Fruit fly (Drosophila melanogaster) whole organism, embryonic: Measurements from ENCODE around the gene fit.

Experiments
- Bdp1 ChIP-seq: fragments of 200-800 bp; sonication (Bioruptor generic); optimal IDR thresholded peaks from 3 replicates; lab custom pipeline; 2016; ENCODE audit warnings: missing biosample characterization, missing genetic modification characterization
- CG10366 ChIP-seq: fragments of 200-800 bp; sonication (Bioruptor generic); IDR thresholded peaks from 2 replicates; pipeline ENCODE4 v1.3.6; 2022; ENCODE audit warnings: missing biosample characterization, missing genetic modification characterization
- CG11093 ChIP-seq: fragments of 200-800 bp; sonication (Bioruptor generic); IDR thresholded peaks from 3 replicates; pipeline ENCODE4 v1.3.6; 2022; ENCODE audit warnings: missing biosample characterization, missing genetic modification characterization
- CG12236 ChIP-seq: fragments of 200-800 bp; sonication (Bioruptor generic); optimal IDR thresholded peaks from 2 replicates; lab custom pipeline; 2016; ENCODE audit warnings: missing biosample characterization, missing genetic modification characterization
- CG13123 ChIP-seq: fragments of 200-800 bp; sonication (Bioruptor generic); optimal IDR thresholded peaks from 2 replicates; lab custom pipeline; 2016; ENCODE audit warnings: missing biosample characterization, missing genetic modification characterization
- CG14014 ChIP-seq: fragments of 200-800 bp; sonication (Bioruptor generic); IDR thresholded peaks from 2 replicates; pipeline ENCODE4 v1.3.6; 2022; ENCODE audit warnings: missing biosample characterization, missing genetic modification characterization
- CG14860 ChIP-seq: fragments of 200-800 bp; sonication (Bioruptor generic); IDR thresholded peaks from 3 replicates; pipeline ENCODE4 v1.3.6; 2022; ENCODE audit warnings: missing biosample characterization, missing genetic modification characterization; ENCODE audit not compliant: partially characterized antibody
- CG16779 ChIP-seq: fragments of 200-800 bp; sonication (Bioruptor generic); IDR thresholded peaks from 2 replicates; pipeline ENCODE4 v1.3.6; 2022; ENCODE audit warnings: missing biosample characterization, missing genetic modification characterization
- CG17359 ChIP-seq: fragments of 200-800 bp; sonication (Bioruptor generic); optimal IDR thresholded peaks from 3 replicates; lab custom pipeline; 2018; ENCODE audit warnings: missing biosample characterization, mild to moderate bottlenecking, missing genetic modification characterization, moderate library complexity
- CG2875 ChIP-seq: fragments of 200-800 bp; sonication (Bioruptor generic); optimal IDR thresholded peaks from 2 replicates; lab custom pipeline; 2017; ENCODE audit warnings: missing biosample characterization, mild to moderate bottlenecking, missing genetic modification characterization, missing genetic modification reagents
- CG32767 ChIP-seq: fragments of 200-800 bp; sonication (Bioruptor generic); IDR thresholded peaks from 2 replicates; pipeline ENCODE4 v1.3.6; 2022; ENCODE audit warnings: missing biosample characterization, missing genetic modification characterization
- CG4854 ChIP-seq: fragments of 200-800 bp; sonication (Bioruptor generic); optimal IDR thresholded peaks from 2 replicates; lab custom pipeline; 2016; ENCODE audit warnings: missing biosample characterization, missing genetic modification characterization, inconsistent platforms
- CG6254 ChIP-seq: fragments of 200-800 bp; sonication (Bioruptor generic); optimal IDR thresholded peaks from 3 replicates; lab custom pipeline; 2017; ENCODE audit warnings: mild to moderate bottlenecking, missing biosample characterization, missing genetic modification reagents, missing genetic modification characterization
- CG7963 ChIP-seq: fragments of 200-800 bp; sonication (Bioruptor generic); IDR thresholded peaks from 3 replicates; pipeline ENCODE4 v1.3.6; 2022; ENCODE audit warnings: missing biosample characterization, missing genetic modification characterization; ENCODE audit not compliant: partially characterized antibody
- CG8359 ChIP-seq: fragments of 200-800 bp; sonication (Bioruptor generic); optimal IDR thresholded peaks from 2 replicates; lab custom pipeline; 2017; ENCODE audit warnings: missing biosample characterization, mild to moderate bottlenecking, missing genetic modification characterization, borderline replicate concordance
- CG8478 ChIP-seq: fragments of >200 bp; optimal IDR thresholded peaks from 2 replicates; lab custom pipeline; 2018
- CG9437 ChIP-seq: fragments of 200-800 bp; sonication (Bioruptor generic); optimal IDR thresholded peaks from 2 replicates; lab custom pipeline; 2018; ENCODE audit warnings: missing biosample characterization, mild to moderate bottlenecking, missing genetic modification characterization
- CG9609 ChIP-seq: fragments of 200-800 bp; sonication (Bioruptor generic); optimal IDR thresholded peaks from 3 replicates; lab custom pipeline; 2016; ENCODE audit warnings: missing biosample characterization, missing genetic modification characterization
- Gsc ChIP-seq: fragments of 200-800 bp; sonication (Bioruptor generic); IDR thresholded peaks from 2 replicates; pipeline ENCODE4 v1.3.6; 2022; ENCODE audit warnings: missing biosample characterization, missing genetic modification characterization
- HLH3B ChIP-seq: fragments of 200-800 bp; sonication (Bioruptor generic); IDR thresholded peaks from 2 replicates; pipeline ENCODE4 v1.3.6; 2022; ENCODE audit warnings: missing biosample characterization, missing genetic modification characterization
- HmgZ ChIP-seq: fragments of 200-800 bp; sonication (Bioruptor generic); optimal IDR thresholded peaks from 2 replicates; lab custom pipeline; 2018; ENCODE audit warnings: missing biosample characterization, mild to moderate bottlenecking, missing genetic modification characterization
- Hmr ChIP-seq: fragments of 200-800 bp; sonication (Bioruptor generic); optimal IDR thresholded peaks from 3 replicates; lab custom pipeline; 2017; ENCODE audit warnings: mild to moderate bottlenecking, missing biosample characterization, missing genetic modification reagents, missing genetic modification characterization
- MBD-R2 ChIP-seq: fragments of 200-800 bp; sonication (Bioruptor generic); IDR thresholded peaks from 2 replicates; pipeline ENCODE4 v1.3.6; 2022; ENCODE audit warnings: missing biosample characterization, missing genetic modification characterization
- Meics ChIP-seq: fragments of 200-800 bp; sonication (Bioruptor generic); optimal IDR thresholded peaks from 2 replicates; lab custom pipeline; 2017; ENCODE audit warnings: missing biosample characterization, mild to moderate bottlenecking, missing genetic modification characterization
- NC2α ChIP-seq: fragments of 200-800 bp; sonication (Bioruptor generic); optimal IDR thresholded peaks from 2 replicates; lab custom pipeline; 2016; ENCODE audit warnings: missing biosample characterization, missing genetic modification characterization
- NFAT ChIP-seq: fragments of 200-800 bp; sonication (Bioruptor generic); IDR thresholded peaks from 2 replicates; pipeline ENCODE4 v1.3.6; 2022; ENCODE audit warnings: missing biosample characterization, missing genetic modification characterization
- Nf-YC ChIP-seq: fragments of 200-800 bp; optimal IDR thresholded peaks from 3 replicates; lab custom pipeline; 2019; ENCODE audit warnings: missing biosample characterization, mild to moderate bottlenecking, missing genetic modification characterization, moderate library complexity
- Opbp ChIP-seq: fragments of 200-800 bp; sonication (Bioruptor generic); IDR thresholded peaks from 3 replicates; pipeline ENCODE4 v1.3.6; 2022; ENCODE audit warnings: missing biosample characterization, missing genetic modification characterization; ENCODE audit not compliant: partially characterized antibody
- Side ChIP-seq: fragments of 200-800 bp; sonication (Bioruptor generic); optimal IDR thresholded peaks from 2 replicates; lab custom pipeline; 2016; ENCODE audit warnings: missing biosample characterization, missing genetic modification characterization
- Sry-β ChIP-seq: fragments of 200-800 bp; sonication (Bioruptor generic); optimal IDR thresholded peaks from 2 replicates; lab custom pipeline; 2018; ENCODE audit warnings: missing biosample characterization, mild to moderate bottlenecking, missing genetic modification characterization, moderate library complexity
- Vsx1 ChIP-seq: fragments of 200-800 bp; sonication (Bioruptor generic); optimal IDR thresholded peaks from 2 replicates; lab custom pipeline; 2017; ENCODE audit warnings: missing biosample characterization, mild to moderate bottlenecking, missing genetic modification characterization, missing genetic modification reagents
- YL-1 ChIP-seq: fragments of 200-800 bp; sonication (Bioruptor generic); optimal IDR thresholded peaks from 3 replicates; lab custom pipeline; 2017; ENCODE audit warnings: missing biosample characterization, mild to moderate bottlenecking, missing genetic modification characterization
- abd-A ChIP-seq: fragments of 200-800 bp; sonication (Bioruptor generic); optimal IDR thresholded peaks from 3 replicates; lab custom pipeline; 2019; ENCODE audit warnings: missing biosample characterization, mild to moderate bottlenecking, missing genetic modification characterization, moderate library complexity
- ac ChIP-seq: fragments of 200-800 bp; sonication (Bioruptor generic); optimal IDR thresholded peaks from 3 replicates; lab custom pipeline; 2017; ENCODE audit warnings: missing biosample characterization, mild to moderate bottlenecking, missing genetic modification characterization
- bbx ChIP-seq: fragments of 200-800 bp; sonication (Bioruptor generic); IDR thresholded peaks from 2 replicates; pipeline ENCODE4 v1.3.6; 2022; ENCODE audit warnings: missing biosample characterization, missing genetic modification characterization; ENCODE audit not compliant: partially characterized antibody
- cato ChIP-seq: fragments of 200-800 bp; sonication (Bioruptor generic); optimal IDR thresholded peaks from 2 replicates; lab custom pipeline; 2016; ENCODE audit warnings: missing biosample characterization, missing genetic modification characterization, borderline replicate concordance
- croc ChIP-seq: fragments of 200-800 bp; sonication (Bioruptor generic); conservative IDR thresholded peaks from 3 replicates; pipeline ENCODE4 v1.3.6; 2022; ENCODE audit warnings: missing biosample characterization, missing genetic modification characterization
- ems ChIP-seq: fragments of 200-800 bp; sonication (Bioruptor generic); optimal IDR thresholded peaks from 3 replicates; lab custom pipeline; 2016; ENCODE audit warnings: missing biosample characterization, missing genetic modification characterization
- fu2 ChIP-seq: fragments of 200-800 bp; sonication (Bioruptor generic); optimal IDR thresholded peaks from 2 replicates; lab custom pipeline; 2016; ENCODE audit warnings: missing biosample characterization, missing genetic modification characterization
- gem ChIP-seq: fragments of 200-800 bp; sonication (Bioruptor generic); optimal IDR thresholded peaks from 2 replicates; lab custom pipeline; 2019; ENCODE audit warnings: missing biosample characterization, mild to moderate bottlenecking, missing genetic modification characterization, moderate library complexity
- insv ChIP-seq, 2 experiments: fragments of 200-800 bp; sonication (Bioruptor generic); optimal IDR thresholded peaks; 3 replicates each; lab custom pipeline; 2016 to 2018; ENCODE audit warnings: missing biosample characterization in 2 of 2, missing genetic modification characterization in 2 of 2
- mam ChIP-seq: fragments of 200-800 bp; sonication (Bioruptor generic); optimal IDR thresholded peaks from 3 replicates; lab custom pipeline; 2016; ENCODE audit warnings: missing biosample characterization, missing genetic modification characterization
- mld ChIP-seq: fragments of 200-800 bp; sonication (Bioruptor generic); IDR thresholded peaks from 3 replicates; pipeline ENCODE4 v1.3.6; 2022; ENCODE audit warnings: missing biosample characterization, missing genetic modification characterization; ENCODE audit not compliant: partially characterized antibody
- nmo ChIP-seq: fragments of 200-800 bp; sonication (Bioruptor generic); optimal IDR thresholded peaks from 2 replicates; lab custom pipeline; 2018; ENCODE audit warnings: missing biosample characterization, mild to moderate bottlenecking, missing genetic modification characterization, moderate library complexity
- org-1 ChIP-seq: fragments of 200-800 bp; sonication (Bioruptor generic); optimal IDR thresholded peaks from 2 replicates; lab custom pipeline; 2017; ENCODE audit warnings: missing biosample characterization, missing genetic modification characterization
- otp ChIP-seq: fragments of 200-800 bp; sonication (Bioruptor generic); IDR thresholded peaks from 3 replicates; pipeline ENCODE4, ENCODE4 v1.3.6; 2022; ENCODE audit warnings: missing biosample characterization, missing genetic modification characterization
- ranshi ChIP-seq: fragments of 200-800 bp; sonication (Bioruptor generic); IDR thresholded peaks from 2 replicates; pipeline ENCODE4 v1.3.6; 2022; ENCODE audit warnings: missing biosample characterization, missing genetic modification characterization
- ssp ChIP-seq: fragments of 200-800 bp; sonication (Bioruptor generic); IDR thresholded peaks from 2 replicates; pipeline ENCODE4 v1.3.6; 2022; ENCODE audit warnings: missing biosample characterization, missing genetic modification characterization
- stc ChIP-seq: fragments of 200-800 bp; sonication (Bioruptor generic); IDR thresholded peaks from 2 replicates; pipeline ENCODE4 v1.3.6; 2022; ENCODE audit warnings: missing biosample characterization, missing genetic modification characterization

fit gene

dm6 chr3R:21870158-21870971, 13.9 kb downstream of the fit start, which contains the start of gene CG31431 (continued):
- peak; percentile 93 for TF ChIP-seq CG12236
- peak; percentile 91 for TF ChIP-seq Vsx1 (GFP tag; lab: Kevin White, UChicago)
- TF ChIP-seq CG17359 (tag; lab: Kevin White, UChicago), result peak; percentile 97
- peak; percentile 95 for TF ChIP-seq otp (GFP tag; lab: Robert Waterston, UW)
- no peak for TF ChIP-seq CG14860
- peak; percentile 98 for TF ChIP-seq Meics (GFP tag; lab: Kevin White, UChicago)
- TF ChIP-seq croc, result peak; percentile 94
- no peak; the same call in none of the 2 replicates for TF ChIP-seq Gsc
- no peak for TF ChIP-seq mld (GFP tag; lab: Robert Waterston, UW)
- peak; percentile 98 for TF ChIP-seq MBD-R2 (GFP tag; lab: Robert Waterston, UW)
- TF ChIP-seq fu2, result peak; percentile 97
- peak; percentile 19 to 70 for TF ChIP-seq insv (GFP tag; optimal IDR thresholded peaks at IDR 0.05; lab: Kevin White, UChicago)
- peak; percentile 98 for TF ChIP-seq ranshi (GFP tag; lab: Robert Waterston, UW)
- no peak for TF ChIP-seq bbx (GFP tag; lab: Robert Waterston, UW)
- peak; percentile 96 for TF ChIP-seq CG4854
- peak; percentile 94 for TF ChIP-seq CG11093 (GFP tag; lab: Robert Waterston, UW)
- peak; percentile 93 for TF ChIP-seq cato (GFP tag; lab: Kevin White, UChicago)
- peak; percentile 89 for TF ChIP-seq CG6254 (GFP tag; lab: Kevin White, UChicago)
- peak; percentile 97 for TF ChIP-seq CG10366
- no peak for TF ChIP-seq CG8478
- peak; percentile 97 for TF ChIP-seq ems (GFP tag; lab: Kevin White, UChicago)
- TF ChIP-seq gem (tag; lab: Kevin White, UChicago), result peak; percentile 98
- peak; percentile 98 for TF ChIP-seq CG14014 (GFP tag; lab: Robert Waterston, UW)
- peak; percentile 98 for TF ChIP-seq Hmr
- TF ChIP-seq ac (GFP tag; lab: Kevin White, UChicago), result peak; percentile 88
- TF ChIP-seq YL-1, result peak; percentile 83
- TF ChIP-seq CG32767 (GFP tag; lab: Robert Waterston, UW), result peak; percentile 92
- TF ChIP-seq nmo (GFP tag; lab: Kevin White, UChicago), result peak; percentile 98
- TF ChIP-seq CG9437 (GFP tag; lab: Kevin White, UChicago), result peak; percentile 90
- peak; percentile 90 for TF ChIP-seq CG8359
- peak; percentile 71 for TF ChIP-seq abd-A (tag; lab: Kevin White, UChicago)
- peak; percentile 98 for TF ChIP-seq org-1 (GFP tag; lab: Kevin White, UChicago)
- no peak for TF ChIP-seq Opbp (GFP tag; lab: Robert Waterston, UW)
- TF ChIP-seq HLH3B (GFP tag; lab: Robert Waterston, UW), result peak; percentile 97
- TF ChIP-seq NC2α (GFP tag; lab: Kevin White, UChicago), result peak; percentile 93
- peak; percentile 98 for TF ChIP-seq mam (GFP tag; lab: Kevin White, UChicago)
- TF ChIP-seq NFAT (GFP tag; lab: Robert Waterston, UW), result peak; percentile 97
- TF ChIP-seq CG7963 (GFP tag; lab: Robert Waterston, UW), result no peak
- peak; percentile 94 for TF ChIP-seq CG13123
- TF ChIP-seq CG16779 (GFP tag; lab: Robert Waterston, UW), result peak; percentile 96
- TF ChIP-seq ssp (GFP tag; lab: Robert Waterston, UW), result peak; percentile 89
- TF ChIP-seq CG9609 (GFP tag; lab: Kevin White, UChicago), result peak; percentile 97
- peak; percentile 97 for TF ChIP-seq Side (GFP tag; lab: Kevin White, UChicago)
- TF ChIP-seq HmgZ (tag; lab: Kevin White, UChicago), result peak; percentile 98
- TF ChIP-seq Sry-β (GFP tag; lab: Kevin White, UChicago), result peak; percentile 57
- peak; percentile 95 for TF ChIP-seq stc (GFP tag; lab: Robert Waterston, UW)
- peak; percentile 82 for TF ChIP-seq Nf-YC (tag; lab: Kevin White, UChicago)
- peak; percentile 88 for TF ChIP-seq Bdp1 (GFP tag; lab: Kevin White, UChicago)
- TF ChIP-seq CG2875 (GFP tag; lab: Kevin White, UChicago), result peak; percentile 92
